Worm (Caenorhabditis elegans) whole organism, young adult: ENCODE measurements around the gene C47E12.12.

Experiments used
- ZK185.1 ChIP-seq: sonication (generic microtip); optimal IDR thresholded peaks from 2 replicates; lab custom pipeline; 2016; ENCODE audit warnings: mild to moderate bottlenecking, missing genetic modification characterization, missing compliant biosample characterization; ENCODE audit not compliant: poor library complexity, severe bottlenecking
- ceh-27 ChIP-seq: fragments of 200-800 bp; sonication (Bioruptor generic); optimal IDR thresholded peaks from 2 replicates; lab custom pipeline; 2018; ENCODE audit warnings: mild to moderate bottlenecking, missing genetic modification characterization, moderate library complexity, missing compliant biosample characterization
- dpl-1 ChIP-seq: fragments of 150-350 bp; optimal IDR thresholded peaks from 2 replicates; lab custom pipeline; 2014; ENCODE audit warnings: missing biosample characterization, missing genetic modification reagents, missing genetic modification characterization
- snpc-4 ChIP-seq, 5 experiments: fragments of 150-350 bp in 1 of 5; sonication (generic microtip) in 4 of 5; optimal IDR thresholded peaks; 2 replicates each; lab custom pipeline; 2014 to 2018; ENCODE audit warnings: missing genetic modification characterization in 5 of 5, missing biosample characterization in 3 of 5, antibody characterized with exemption in 2 of 5, mild to moderate bottlenecking in 2 of 5, missing compliant biosample characterization in 2 of 5, missing genotype in 2 of 5, moderate library complexity in 2 of 5, missing genetic modification reagents in 1 of 5
- unc-130 ChIP-seq: sonication (generic microtip); optimal IDR thresholded peaks from 2 replicates; lab custom pipeline; 2016; ENCODE audit warnings: missing genetic modification reagents, missing genetic modification characterization, missing compliant biosample characterization
- ztf-22 ChIP-seq: fragments of 200-800 bp; sonication (Bioruptor generic); optimal IDR thresholded peaks from 2 replicates; lab custom pipeline; 2018; ENCODE audit warnings: mild to moderate bottlenecking, missing genetic modification characterization, moderate library complexity, missing compliant biosample characterization

DNA sequence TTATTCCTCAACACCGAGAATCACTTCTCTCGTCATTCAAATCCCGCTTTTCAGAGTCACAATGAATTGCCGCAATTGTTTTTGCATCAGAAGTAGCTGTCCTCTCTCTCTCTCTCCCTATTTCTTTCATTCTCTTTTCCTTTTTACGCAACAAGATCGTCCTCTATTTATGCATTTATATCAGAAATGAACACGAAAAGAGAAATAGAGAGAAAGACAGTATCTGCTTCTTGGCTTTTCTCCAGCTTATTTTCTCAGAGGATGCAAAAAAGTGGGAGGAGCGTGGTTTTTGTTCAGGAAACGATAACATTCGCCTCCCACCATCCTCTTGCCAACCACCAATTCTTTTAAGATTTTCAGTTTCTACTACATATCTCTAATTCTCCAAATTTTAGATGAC lies 10.4 kb upstream of the C47E12.12 start, which contains the start of gene mam-2:
- TF ChIP-seq ztf-22: no peak
- no peak for TF ChIP-seq unc-130
- no peak for TF ChIP-seq ZK185.1 (tag; lab: Kevin White, UChicago)
- no peak for TF ChIP-seq snpc-4 (GFP tag; optimal IDR thresholded peaks at IDR 0.05; lab: Kevin White, UChicago)
- no peak for TF ChIP-seq snpc-4 (tag; optimal IDR thresholded peaks at IDR 0.05; lab: Kevin White, UChicago)
- no peak for TF ChIP-seq dpl-1 (GFP tag; lab: Kevin White, UChicago)
- TF ChIP-seq ceh-27: no peak
